Fruit fly (Drosophila melanogaster) whole organism, embryonic: Measurements from ENCODE around the gene CG10638.

Experiments
- CG10565 ChIP-seq: fragments of 200-800 bp; sonication (Bioruptor generic); optimal IDR thresholded peaks from 3 replicates; lab custom pipeline; 2016; ENCODE audit warnings: missing biosample characterization, mild to moderate bottlenecking, missing genetic modification characterization
- CG11247 ChIP-seq: fragments of 200-800 bp; sonication (Bioruptor generic); IDR thresholded peaks from 2 replicates; pipeline ENCODE4 v1.3.6; 2022; ENCODE audit warnings: missing biosample characterization, missing genetic modification characterization
- CG11723 ChIP-seq: fragments of 200-800 bp; sonication (Bioruptor generic); optimal IDR thresholded peaks from 2 replicates; lab custom pipeline; 2017; ENCODE audit warnings: missing biosample characterization, mild to moderate bottlenecking, missing genetic modification characterization
- CG12391 ChIP-seq: fragments of 200-800 bp; sonication (Bioruptor generic); optimal IDR thresholded peaks from 3 replicates; lab custom pipeline; 2018; ENCODE audit warnings: missing biosample characterization, mild to moderate bottlenecking, missing genetic modification characterization, moderate library complexity
- CG18764 ChIP-seq: fragments of 200-800 bp; sonication (Bioruptor generic); optimal IDR thresholded peaks from 3 replicates; lab custom pipeline; 2016; ENCODE audit warnings: missing biosample characterization, missing genetic modification characterization
- CG2199 ChIP-seq: fragments of 200-800 bp; sonication (Bioruptor generic); IDR thresholded peaks from 3 replicates; pipeline ENCODE4 v1.3.6; 2022; ENCODE audit warnings: missing biosample characterization, missing genetic modification characterization
- CG2889 ChIP-seq: fragments of 200-800 bp; sonication (Bioruptor generic); IDR thresholded peaks from 3 replicates; pipeline ENCODE4 v1.3.6; 2022; ENCODE audit warnings: missing biosample characterization, missing genetic modification characterization
- CG3163 ChIP-seq: fragments of 200-800 bp; sonication (Bioruptor generic); optimal IDR thresholded peaks from 3 replicates; lab custom pipeline; 2016; ENCODE audit warnings: missing biosample characterization, missing genetic modification characterization
- CG32767 ChIP-seq: fragments of 200-800 bp; sonication (Bioruptor generic); IDR thresholded peaks from 2 replicates; pipeline ENCODE4 v1.3.6; 2022; ENCODE audit warnings: missing biosample characterization, missing genetic modification characterization
- CG34422 ChIP-seq: fragments of 200-800 bp; sonication (Bioruptor generic); IDR thresholded peaks from 3 replicates; pipeline ENCODE4 v1.3.6; 2022; ENCODE audit warnings: missing biosample characterization, missing genetic modification characterization
- CG3847 ChIP-seq: fragments of 200-800 bp; sonication (Bioruptor generic); IDR thresholded peaks from 2 replicates; pipeline ENCODE4 v1.3.6; 2022; ENCODE audit warnings: missing biosample characterization, missing genetic modification characterization
- CG6854 ChIP-seq: fragments of 200-800 bp; sonication (Bioruptor generic); optimal IDR thresholded peaks from 3 replicates; lab custom pipeline; 2017; ENCODE audit warnings: missing biosample characterization, mild to moderate bottlenecking, missing genetic modification characterization
- CHES-1-like ChIP-seq: fragments of 200-800 bp; sonication (Bioruptor generic); optimal IDR thresholded peaks from 2 replicates; lab custom pipeline; 2016; ENCODE audit warnings: missing biosample characterization, missing genetic modification characterization
- Chrac-16 ChIP-seq: fragments of 200-800 bp; sonication (Bioruptor generic); optimal IDR thresholded peaks from 3 replicates; lab custom pipeline; 2016; ENCODE audit warnings: missing biosample characterization, missing genetic modification characterization
- CkIIα-i1 ChIP-seq: fragments of 200-800 bp; sonication (Bioruptor generic); IDR thresholded peaks from 2 replicates; pipeline ENCODE4 v1.3.6; 2022; ENCODE audit warnings: missing biosample characterization, missing genetic modification characterization
- D19A ChIP-seq: fragments of 200-800 bp; optimal IDR thresholded peaks from 3 replicates; lab custom pipeline; 2019; ENCODE audit warnings: missing biosample characterization, mild to moderate bottlenecking, missing genetic modification characterization, moderate library complexity
- Dad ChIP-seq: fragments of 200-800 bp; sonication (Bioruptor generic); optimal IDR thresholded peaks from 3 replicates; lab custom pipeline; 2016; ENCODE audit warnings: missing biosample characterization, missing genetic modification characterization
- Dek ChIP-seq: fragments of 200-800 bp; sonication (Bioruptor generic); optimal IDR thresholded peaks from 3 replicates; lab custom pipeline; 2019; ENCODE audit warnings: missing biosample characterization, mild to moderate bottlenecking, missing genetic modification characterization, moderate library complexity
- Dfd ChIP-seq, 2 experiments: fragments of >200 bp; optimal IDR thresholded peaks; 2 replicates each; lab custom pipeline; 2017; ENCODE audit warnings: missing biosample characterization in 2 of 2, missing genetic modification characterization in 2 of 2
- Doc2 ChIP-seq: fragments of 200-800 bp; sonication (Bioruptor generic); IDR thresholded peaks from 2 replicates; pipeline ENCODE4 v1.3.6; 2022; ENCODE audit warnings: missing biosample characterization, missing genetic modification characterization
- Eip74EF ChIP-seq, 2 experiments: fragments of 200-800 bp in 1 of 2; fragments of >200 bp in 1 of 2; sonication (Bioruptor generic) in 1 of 2; optimal IDR thresholded peaks; 2 replicates each; lab custom pipeline; 2017 to 2019; ENCODE audit warnings: missing biosample characterization in 2 of 2, missing genetic modification characterization in 2 of 2, mild to moderate bottlenecking in 1 of 2, moderate library complexity in 1 of 2
- GATAe ChIP-seq: fragments of 200-800 bp; sonication (Bioruptor generic); conservative IDR thresholded peaks from 2 replicates; pipeline ENCODE4 v1.3.6; 2022; ENCODE audit warnings: missing biosample characterization, missing genetic modification characterization
- HmgZ ChIP-seq: fragments of 200-800 bp; sonication (Bioruptor generic); optimal IDR thresholded peaks from 2 replicates; lab custom pipeline; 2018; ENCODE audit warnings: missing biosample characterization, mild to moderate bottlenecking, missing genetic modification characterization
- Lpt ChIP-seq: fragments of >200 bp; optimal IDR thresholded peaks from 2 replicates; lab custom pipeline; 2018; ENCODE audit warnings: missing biosample characterization, missing genetic modification characterization
- MESR4 ChIP-seq: fragments of 200-800 bp; sonication (Bioruptor generic); optimal IDR thresholded peaks from 2 replicates; lab custom pipeline; 2018; ENCODE audit warnings: missing biosample characterization, mild to moderate bottlenecking, missing genetic modification characterization, moderate library complexity
- Nf-YA ChIP-seq: fragments of 200-800 bp; sonication (Bioruptor generic); IDR thresholded peaks from 2 replicates; pipeline ENCODE4 v1.3.6; 2022; ENCODE audit warnings: missing biosample characterization, missing genetic modification characterization
- Sin3A ChIP-seq: fragments of >200 bp; optimal IDR thresholded peaks from 2 replicates; lab custom pipeline; 2018
- al ChIP-seq: fragments of 200-800 bp; sonication (Bioruptor generic); IDR thresholded peaks from 2 replicates; pipeline ENCODE4 v1.3.6; 2022; ENCODE audit warnings: missing biosample characterization, missing genetic modification characterization
- caup ChIP-seq: fragments of 200-800 bp; sonication (Bioruptor generic); optimal IDR thresholded peaks from 3 replicates; lab custom pipeline; 2017; ENCODE audit warnings: missing biosample characterization, mild to moderate bottlenecking, missing genetic modification characterization, moderate library complexity; ENCODE audit not compliant: severe bottlenecking
- crp ChIP-seq, 2 experiments: fragments of 200-800 bp; sonication (Bioruptor generic); optimal IDR thresholded peaks; 2 replicates in 1 of 2; 3 replicates in 1 of 2; lab custom pipeline; 2017; ENCODE audit warnings: missing biosample characterization in 2 of 2, missing genetic modification characterization in 2 of 2, mild to moderate bottlenecking in 1 of 2, moderate library complexity in 1 of 2
- esg ChIP-seq: fragments of 200-800 bp; sonication (Bioruptor generic); conservative IDR thresholded peaks from 2 replicates; pipeline ENCODE4 v1.3.6; 2022; ENCODE audit warnings: missing biosample characterization, missing genetic modification characterization
- eyg ChIP-seq: fragments of 200-800 bp; sonication (Bioruptor generic); optimal IDR thresholded peaks from 3 replicates; lab custom pipeline; 2016; ENCODE audit warnings: missing biosample characterization, missing genetic modification characterization
- gt ChIP-seq: fragments of 200-800 bp; sonication (Bioruptor generic); IDR thresholded peaks from 2 replicates; pipeline ENCODE4 v1.3.6; 2022; ENCODE audit warnings: missing biosample characterization, missing genetic modification characterization
- h ChIP-seq: fragments of >200 bp; optimal IDR thresholded peaks from 2 replicates; lab custom pipeline; 2017
- ind ChIP-seq: fragments of 200-800 bp; sonication (Bioruptor generic); optimal IDR thresholded peaks from 3 replicates; lab custom pipeline; 2016; ENCODE audit warnings: missing biosample characterization, missing genetic modification characterization
- kay ChIP-seq: fragments of 200-800 bp; sonication (Bioruptor generic); optimal IDR thresholded peaks from 2 replicates; lab custom pipeline; 2016; ENCODE audit warnings: missing biosample characterization, missing genetic modification characterization
- ken ChIP-seq: fragments of 200-800 bp; sonication (Bioruptor generic); IDR thresholded peaks from 3 replicates; pipeline ENCODE4 v1.3.6; 2022; ENCODE audit warnings: missing biosample characterization, missing genetic modification characterization
- nerfin-1 ChIP-seq: fragments of 200-800 bp; sonication (Bioruptor generic); optimal IDR thresholded peaks from 3 replicates; lab custom pipeline; 2019; ENCODE audit warnings: missing biosample characterization, mild to moderate bottlenecking, missing genetic modification characterization, moderate library complexity
- nom ChIP-seq: fragments of 200-800 bp; sonication (Bioruptor generic); optimal IDR thresholded peaks from 2 replicates; lab custom pipeline; 2017; ENCODE audit warnings: missing biosample characterization, missing genetic modification characterization, mild to moderate bottlenecking, moderate library complexity, missing genetic modification reagents
- otp ChIP-seq: fragments of 200-800 bp; sonication (Bioruptor generic); IDR thresholded peaks from 3 replicates; pipeline ENCODE4, ENCODE4 v1.3.6; 2022; ENCODE audit warnings: missing biosample characterization, missing genetic modification characterization
- psq ChIP-seq: fragments of 200-800 bp; sonication (Bioruptor generic); optimal IDR thresholded peaks from 2 replicates; lab custom pipeline; 2017; ENCODE audit warnings: missing biosample characterization, missing genetic modification characterization
- ranshi ChIP-seq: fragments of 200-800 bp; sonication (Bioruptor generic); IDR thresholded peaks from 2 replicates; pipeline ENCODE4 v1.3.6; 2022; ENCODE audit warnings: missing biosample characterization, missing genetic modification characterization
- ro ChIP-seq: fragments of 200-800 bp; sonication (Bioruptor generic); IDR thresholded peaks from 2 replicates; pipeline ENCODE4 v1.3.6; 2022; ENCODE audit warnings: missing biosample characterization, missing genetic modification characterization
- schlank ChIP-seq: fragments of 200-800 bp; sonication (Bioruptor generic); optimal IDR thresholded peaks from 2 replicates; lab custom pipeline; 2018; ENCODE audit warnings: missing biosample characterization, mild to moderate bottlenecking, missing genetic modification characterization
- sim ChIP-seq: fragments of 200-800 bp; sonication (Bioruptor generic); IDR thresholded peaks from 2 replicates; pipeline ENCODE4 v1.3.6; 2022; ENCODE audit warnings: missing biosample characterization, missing genetic modification characterization
- sqz ChIP-seq: fragments of 200-800 bp; sonication (Bioruptor generic); optimal IDR thresholded peaks from 3 replicates; lab custom pipeline; 2018; ENCODE audit warnings: missing biosample characterization, mild to moderate bottlenecking, missing genetic modification characterization
- tgo ChIP-seq: fragments of 200-800 bp; sonication (Bioruptor generic); IDR thresholded peaks from 3 replicates; pipeline ENCODE4 v1.3.6; 2022; ENCODE audit warnings: missing biosample characterization, missing genetic modification characterization
- tin ChIP-seq: fragments of 200-800 bp; sonication (Bioruptor generic); optimal IDR thresholded peaks from 3 replicates; lab custom pipeline; 2016; ENCODE audit warnings: missing biosample characterization, missing genetic modification characterization
- z ChIP-seq: fragments of 200-800 bp; sonication (Bioruptor generic); IDR thresholded peaks from 3 replicates; pipeline ENCODE4 v1.3.6; 2022; ENCODE audit warnings: missing biosample characterization, missing genetic modification characterization
- zen ChIP-seq: fragments of 200-800 bp; sonication (Bioruptor generic); optimal IDR thresholded peaks from 3 replicates; lab custom pipeline; 2018; ENCODE audit warnings: missing biosample characterization, mild to moderate bottlenecking, missing genetic modification characterization, moderate library complexity
- zen2 ChIP-seq: fragments of 200-800 bp; sonication (Bioruptor generic); IDR thresholded peaks from 3 replicates; pipeline ENCODE4 v1.3.6; 2022; ENCODE audit warnings: missing biosample characterization, missing genetic modification characterization; ENCODE audit not compliant: partially characterized antibody
- zfh1 ChIP-seq: fragments of 200-800 bp; sonication (Bioruptor generic); IDR thresholded peaks from 3 replicates; pipeline ENCODE4 v1.3.6; 2022; ENCODE audit warnings: missing biosample characterization, missing genetic modification characterization

The CG10638 gene

dm6 chr3L:12468016-12468415, 33.1 kb downstream of the CG10638 start, which contains the start of gene eyg (continued):
- TF ChIP-seq CG3163 (GFP tag; lab: Kevin White, UChicago) (peak; percentile 62), gt (GFP tag; lab: Robert Waterston, UW) (no peak), al (GFP tag; lab: Robert Waterston, UW) (no peak), ken (GFP tag; lab: Robert Waterston, UW) (no peak), kay (no peak), zen2 (GFP tag; lab: Robert Waterston, UW) (0 out of 3 replicates have a peak, but pooled peaks have one; percentile 25), Dfd (GFP tag; optimal IDR thresholded peaks at IDR 0.05; lab: Kevin White, UChicago) (no peak), sqz (no peak), CG2889 (GFP tag; lab: Robert Waterston, UW) (no peak), eyg (peak; percentile 59), zen (tag; lab: Kevin White, UChicago) (peak; percentile 36), CG12391 (peak; percentile 4), z (GFP tag; lab: Robert Waterston, UW) (peak; percentile 100), CG3847 (peak; percentile 42), zfh1 (GFP tag; lab: Robert Waterston, UW) (0 out of 3 replicates have a peak, but pooled peaks have one; percentile 11), D19A (tag; lab: Kevin White, UChicago) (no peak), Sin3A (lab: Kevin White, UChicago) (no peak), CG32767 (GFP tag; lab: Robert Waterston, UW) (no peak), Eip74EF (GFP tag; optimal IDR thresholded peaks at IDR 0.05; lab: Kevin White, UChicago) (no peak), CG2199 (GFP tag; lab: Robert Waterston, UW) (0 out of 3 replicates have a peak, but pooled peaks have one; percentile 9), sim (GFP tag; lab: Robert Waterston, UW) (no peak), nerfin-1 (tag; lab: Kevin White, UChicago) (peak; percentile 52), schlank (tag; lab: Kevin White, UChicago) (peak; percentile 21), nom (GFP tag; lab: Kevin White, UChicago) (peak; percentile 5), GATAe (GFP tag; lab: Robert Waterston, UW) (peak; percentile 26; the same call in 1 of the 2 replicates), ro (no peak), Chrac-16 (GFP tag; lab: Kevin White, UChicago) (no peak), esg (GFP tag; lab: Robert Waterston, UW) (no peak), CG10565 (GFP tag; lab: Kevin White, UChicago) (no peak), ind (GFP tag; lab: Kevin White, UChicago) (peak; percentile 2), Nf-YA (GFP tag; lab: Robert Waterston, UW) (peak; percentile 98), crp (GFP tag; optimal IDR thresholded peaks at IDR 0.05; lab: Kevin White, UChicago) (no peak), tin (GFP tag; lab: Kevin White, UChicago) (no peak), CkIIα-i1 (GFP tag; lab: Robert Waterston, UW) (no peak), MESR4 (GFP tag; lab: Kevin White, UChicago) (no peak), psq (GFP tag; lab: Kevin White, UChicago) (peak; percentile 72), CG11247 (no peak), Dad (GFP tag; lab: Kevin White, UChicago) (peak; percentile 35), h (no peak), Lpt (GFP tag; lab: Kevin White, UChicago) (no peak), HmgZ (tag; lab: Kevin White, UChicago) (peak; percentile 81), Dek (tag; lab: Kevin White, UChicago) (no peak), caup (GFP tag; lab: Kevin White, UChicago) (no peak), Doc2 (GFP tag; lab: Robert Waterston, UW) (no peak), CHES-1-like (peak; percentile 52), CG18764 (GFP tag; lab: Kevin White, UChicago) (no peak), otp (GFP tag; lab: Robert Waterston, UW) (0 out of 3 replicates have a peak, but pooled peaks have one; percentile 70), ranshi (GFP tag; lab: Robert Waterston, UW) (peak; percentile 12; the same call in 1 of the 2 replicates), CG6854 (GFP tag; lab: Kevin White, UChicago) (no peak), CG11723 (GFP tag; lab: Kevin White, UChicago) (no peak), CG34422 (GFP tag; lab: Robert Waterston, UW) (no peak; the same call in 2 of the 3 replicates), tgo (GFP tag; lab: Robert Waterston, UW) (peak; percentile 29; the same call in 1 of the 3 replicates)
